Fruit fly (Drosophila melanogaster) whole organism, adult: Measurements from ENCODE around the gene CG14568.

Source experiments
- CG11617 ChIP-seq: fragments of 200-800 bp; sonication (Bioruptor generic); optimal IDR thresholded peaks from 2 replicates; lab custom pipeline; 2017; ENCODE audit warnings: mild to moderate bottlenecking, missing biosample characterization, missing genetic modification reagents, missing genetic modification characterization
- CG12768 ChIP-seq: fragments of 200-800 bp; sonication (Bioruptor generic); optimal IDR thresholded peaks from 2 replicates; lab custom pipeline; 2017; ENCODE audit warnings: missing biosample characterization, missing genetic modification characterization, mild to moderate bottlenecking, moderate library complexity, missing genetic modification reagents
- CG14711 ChIP-seq: fragments of 200-800 bp; sonication (Bioruptor generic); optimal IDR thresholded peaks from 2 replicates; lab custom pipeline; 2018; ENCODE audit warnings: missing biosample characterization, mild to moderate bottlenecking, missing genetic modification characterization, moderate library complexity
- CG1620 ChIP-seq: fragments of 200-800 bp; sonication (Bioruptor generic); optimal IDR thresholded peaks from 2 replicates; lab custom pipeline; 2016; ENCODE audit warnings: missing biosample characterization, missing genetic modification characterization
- CG33017 ChIP-seq: fragments of 200-800 bp; sonication (Bioruptor generic); optimal IDR thresholded peaks from 2 replicates; lab custom pipeline; 2018; ENCODE audit warnings: missing biosample characterization, mild to moderate bottlenecking, missing genetic modification characterization, moderate library complexity
- CG5204 ChIP-seq: fragments of 200-800 bp; sonication (Bioruptor generic); optimal IDR thresholded peaks from 2 replicates; lab custom pipeline; 2016; ENCODE audit warnings: missing biosample characterization, missing genetic modification characterization
- CG7045 ChIP-seq: fragments of 200-800 bp; sonication (Bioruptor generic); optimal IDR thresholded peaks from 2 replicates; lab custom pipeline; 2017; ENCODE audit warnings: missing biosample characterization, mild to moderate bottlenecking, missing genetic modification characterization
- CG7101 ChIP-seq: fragments of 200-800 bp; sonication (Bioruptor generic); optimal IDR thresholded peaks from 2 replicates; lab custom pipeline; 2018; ENCODE audit warnings: missing biosample characterization, mild to moderate bottlenecking, missing genetic modification characterization, moderate library complexity
- Clk ChIP-seq: fragments of 200-800 bp; sonication (Bioruptor generic); optimal IDR thresholded peaks from 2 replicates; lab custom pipeline; 2017; ENCODE audit warnings: missing biosample characterization, missing genetic modification characterization
- Crg-1 ChIP-seq: fragments of 200-800 bp; sonication (Bioruptor generic); optimal IDR thresholded peaks from 2 replicates; lab custom pipeline; 2016; ENCODE audit warnings: missing biosample characterization, missing genetic modification characterization
- Hr96 ChIP-seq: fragments of 200-800 bp; sonication (Bioruptor generic); optimal IDR thresholded peaks from 2 replicates; lab custom pipeline; 2016; ENCODE audit warnings: missing biosample characterization, missing genetic modification characterization
- Mnt ChIP-seq: fragments of 200-800 bp; sonication (Bioruptor generic); optimal IDR thresholded peaks from 2 replicates; lab custom pipeline; 2016; ENCODE audit warnings: missing biosample characterization, mild to moderate bottlenecking, missing genetic modification characterization
- bab1 ChIP-seq: fragments of 200-800 bp; sonication (Bioruptor generic); optimal IDR thresholded peaks from 3 replicates; lab custom pipeline; 2019; ENCODE audit warnings: missing biosample characterization, mild to moderate bottlenecking, missing genetic modification characterization, moderate library complexity
- cic ChIP-seq: fragments of 200-800 bp; sonication (Bioruptor generic); optimal IDR thresholded peaks from 2 replicates; lab custom pipeline; 2017; ENCODE audit warnings: missing biosample characterization, mild to moderate bottlenecking, missing genetic modification characterization, moderate library complexity
- cnc ChIP-seq, 2 experiments: fragments of >200 bp; optimal IDR thresholded peaks; 2 replicates each; lab custom pipeline; 2017
- kay ChIP-seq: fragments of 200-800 bp; sonication (Bioruptor generic); peaks from one replicate; lab custom pipeline; 2016; ENCODE audit warnings: missing biosample characterization, missing genetic modification characterization, borderline replicate concordance
- ovo ChIP-seq: fragments of 200-800 bp; sonication (Bioruptor generic); optimal IDR thresholded peaks from 2 replicates; lab custom pipeline; 2016; ENCODE audit warnings: missing biosample characterization, missing genetic modification characterization
- pad ChIP-seq: fragments of 200-800 bp; sonication (Bioruptor generic); optimal IDR thresholded peaks from 3 replicates; lab custom pipeline; 2017; ENCODE audit warnings: missing biosample characterization, missing genetic modification characterization, mild to moderate bottlenecking, moderate library complexity, missing genetic modification reagents
- tj ChIP-seq: fragments of 200-800 bp; sonication (Bioruptor generic); optimal IDR thresholded peaks from 3 replicates; lab custom pipeline; 2017; ENCODE audit warnings: missing biosample characterization, mild to moderate bottlenecking, missing genetic modification characterization, moderate library complexity
- toe ChIP-seq: fragments of 200-800 bp; sonication (Bioruptor generic); optimal IDR thresholded peaks from 2 replicates; lab custom pipeline; 2016; ENCODE audit warnings: missing biosample characterization, missing genetic modification characterization

CG14568 gene

dm6 chr3L:21733387-21733786 lies at the start of gene CG14568:
TSS of gene CG14568 (minus strand) at chr3L:21733487.
- no peak for TF ChIP-seq CG33017 (tag; lab: Kevin White, UChicago)
- TF ChIP-seq ovo (GFP tag; lab: Kevin White, UChicago) = no peak
- TF ChIP-seq pad (GFP tag; lab: Kevin White, UChicago) = no peak
- no peak for TF ChIP-seq Clk (GFP tag; lab: Kevin White, UChicago)
- TF ChIP-seq CG7045 (GFP tag; lab: Kevin White, UChicago) = no peak
- no peak for TF ChIP-seq Mnt
- no peak for TF ChIP-seq tj
- TF ChIP-seq Crg-1 (GFP tag; lab: Kevin White, UChicago) = no peak
- TF ChIP-seq CG12768 = no peak
- TF ChIP-seq kay (GFP tag; lab: Kevin White, UChicago) = no peak
- TF ChIP-seq CG1620 (GFP tag; lab: Kevin White, UChicago) = no peak
- no peak for TF ChIP-seq cnc (optimal IDR thresholded peaks at IDR 0.05; lab: Kevin White, UChicago)
- TF ChIP-seq cic (GFP tag; lab: Kevin White, UChicago) = no peak
- no peak for TF ChIP-seq CG5204 (GFP tag; lab: Kevin White, UChicago)
- no peak for TF ChIP-seq CG7101 (tag; lab: Kevin White, UChicago)
- no peak for TF ChIP-seq toe (GFP tag; lab: Kevin White, UChicago)
- TF ChIP-seq bab1 (GFP tag; lab: Kevin White, UChicago) = no peak

DNA sequence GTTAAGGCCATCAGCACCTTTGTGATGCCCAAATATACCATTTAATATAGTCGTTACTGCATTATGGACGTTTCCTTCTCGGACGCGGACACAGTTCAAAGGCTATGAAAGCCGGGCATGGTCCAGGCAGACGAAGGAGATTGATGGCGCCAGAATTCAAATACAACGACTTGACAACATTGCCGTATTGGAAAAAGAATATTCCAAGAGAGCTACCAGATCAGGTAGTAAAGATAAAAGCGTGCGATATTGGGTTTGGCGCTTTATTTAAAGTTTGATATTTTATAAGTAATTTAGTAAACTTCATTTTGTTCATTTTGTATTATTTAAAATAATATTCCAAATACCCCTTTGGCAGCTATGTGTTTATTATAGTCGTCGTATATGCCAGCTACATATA lies 40.6 kb upstream of the CG14568 start:
- TF ChIP-seq CG1620 (GFP tag; lab: Kevin White, UChicago) (no peak), tj (no peak), kay (GFP tag; lab: Kevin White, UChicago) (peak; percentile 32)

DNA sequence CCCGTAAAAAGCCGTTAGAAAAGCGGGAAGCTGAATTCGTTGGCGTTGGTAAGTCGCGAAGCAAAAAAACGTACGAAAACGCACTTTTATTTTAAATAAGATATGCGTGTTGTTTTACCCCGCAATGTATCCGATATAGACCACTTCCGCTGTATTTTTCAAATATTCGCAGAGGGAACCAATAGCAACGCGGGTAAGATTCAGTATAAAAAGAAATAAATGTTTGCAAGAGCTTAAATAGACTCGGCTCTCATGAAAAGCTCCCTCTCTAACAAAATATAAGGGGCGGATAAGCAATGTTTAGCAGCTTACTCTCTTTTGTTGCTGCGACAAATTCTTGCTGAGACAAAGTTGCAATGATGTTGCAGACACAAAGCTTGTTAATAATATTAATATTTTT lies 37.0 kb upstream of the CG14568 start, which contains the start of gene Syn1:
Gene Syn1, minus strand, starts transcription at position 207 of the 400 bp plus-strand sequence.
- no peak for TF ChIP-seq CG14711 (tag; lab: Kevin White, UChicago)
- TF ChIP-seq kay (GFP tag; lab: Kevin White, UChicago) = peak; percentile 23

- TF ChIP-seq ovo (GFP tag; lab: Kevin White, UChicago) = no peak
- no peak for TF ChIP-seq Hr96
- TF ChIP-seq bab1 (GFP tag; lab: Kevin White, UChicago) = no peak
- no peak for TF ChIP-seq Mnt
- no peak for TF ChIP-seq CG14711 (tag; lab: Kevin White, UChicago)
- no peak for TF ChIP-seq CG33017 (tag; lab: Kevin White, UChicago)
- TF ChIP-seq CG11617 (GFP tag; lab: Kevin White, UChicago) = no peak
- TF ChIP-seq CG12768 = no peak
- TF ChIP-seq toe (GFP tag; lab: Kevin White, UChicago) = no peak
Observed at dm6 chr3L:21769515-21769914, 36.2 kb upstream of the CG14568 start, which contains the start of gene CG7370. TSS of gene CG7370 (plus strand) at chr3L:21769815.

DNA sequence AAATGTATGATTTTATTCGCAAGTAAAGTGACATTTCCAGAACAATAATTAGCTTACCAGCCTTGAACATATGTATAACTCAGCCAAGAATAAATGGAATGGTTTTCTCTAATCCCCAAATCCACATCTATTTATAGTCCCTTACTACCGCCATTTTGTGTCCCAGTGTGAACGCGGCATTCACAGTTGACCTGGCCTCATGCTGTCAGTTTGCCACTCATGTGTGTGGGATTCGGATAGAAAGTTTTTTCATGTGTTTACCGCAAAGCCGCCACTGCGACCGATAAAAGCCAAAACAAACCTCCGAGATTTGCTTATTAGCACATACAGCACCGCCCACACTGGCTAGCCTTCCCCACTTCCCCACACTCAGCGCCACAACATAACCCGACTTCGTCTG lies 32.6 kb upstream of the CG14568 start:
- TF ChIP-seq cic (GFP tag; lab: Kevin White, UChicago) (no peak), cnc (optimal IDR thresholded peaks at IDR 0.05; lab: Kevin White, UChicago) (no peak), tj (no peak), toe (GFP tag; lab: Kevin White, UChicago) (no peak), bab1 (GFP tag; lab: Kevin White, UChicago) (no peak), CG1620 (GFP tag; lab: Kevin White, UChicago) (no peak), pad (GFP tag; lab: Kevin White, UChicago) (no peak), Mnt (no peak), CG14711 (tag; lab: Kevin White, UChicago) (no peak), CG12768 (no peak), kay (GFP tag; lab: Kevin White, UChicago) (no peak), ovo (GFP tag; lab: Kevin White, UChicago) (no peak), CG7045 (GFP tag; lab: Kevin White, UChicago) (no peak), CG33017 (tag; lab: Kevin White, UChicago) (no peak), CG7101 (tag; lab: Kevin White, UChicago) (no peak), Hr96 (no peak), CG11617 (GFP tag; lab: Kevin White, UChicago) (no peak), Crg-1 (GFP tag; lab: Kevin White, UChicago) (no peak), Clk (GFP tag; lab: Kevin White, UChicago) (no peak), CG5204 (GFP tag; lab: Kevin White, UChicago) (no peak)

DNA sequence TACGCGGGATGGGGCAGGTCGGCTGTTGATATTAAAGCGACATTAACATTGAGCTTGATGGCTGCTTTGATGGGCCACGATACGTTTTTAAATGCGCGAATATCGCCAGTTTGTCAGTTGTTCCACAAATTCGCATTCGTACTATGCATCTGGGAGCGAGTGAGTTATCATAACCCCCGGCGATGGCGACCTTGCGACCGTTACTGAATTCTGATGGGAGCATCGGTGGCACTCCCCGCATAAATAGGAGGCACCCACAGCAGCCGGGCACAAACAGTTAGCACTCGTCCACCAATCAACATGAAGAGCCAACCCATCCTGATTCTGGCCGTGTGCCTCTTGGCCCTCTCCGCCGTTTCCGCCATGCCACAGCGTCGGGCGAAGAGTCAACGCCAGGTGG lies 23.6 kb upstream of the CG14568 start, which contains the start of gene CG14564:
Gene CG14564, plus strand, starts transcription at position 301 of the 400 bp plus-strand sequence.
- TF ChIP-seq bab1 (GFP tag; lab: Kevin White, UChicago) (no peak), CG5204 (GFP tag; lab: Kevin White, UChicago) (no peak), pad (GFP tag; lab: Kevin White, UChicago) (no peak), CG11617 (GFP tag; lab: Kevin White, UChicago) (no peak), Crg-1 (GFP tag; lab: Kevin White, UChicago) (no peak), CG7101 (tag; lab: Kevin White, UChicago) (no peak), toe (GFP tag; lab: Kevin White, UChicago) (no peak), Hr96 (no peak), Mnt (no peak), Clk (GFP tag; lab: Kevin White, UChicago) (no peak), CG12768 (no peak), CG33017 (tag; lab: Kevin White, UChicago) (no peak)

- TF ChIP-seq CG12768 (no peak), CG11617 (GFP tag; lab: Kevin White, UChicago) (no peak), CG33017 (tag; lab: Kevin White, UChicago) (no peak), CG1620 (GFP tag; lab: Kevin White, UChicago) (no peak), kay (GFP tag; lab: Kevin White, UChicago) (no peak), ovo (GFP tag; lab: Kevin White, UChicago) (no peak), Crg-1 (GFP tag; lab: Kevin White, UChicago) (no peak), tj (no peak), CG5204 (GFP tag; lab: Kevin White, UChicago) (no peak), bab1 (GFP tag; lab: Kevin White, UChicago) (no peak)
Observed at dm6 chr3L:21744169-21744568, 10.9 kb upstream of the CG14568 start, which contains the start of gene CG14565. TSS of gene CG14565 (minus strand) at chr3L:21744269.
